Worm (Caenorhabditis elegans) whole organism, mixed stage, embryonic: Measurements from ENCODE around the gene Y53C12A.8.

Experiments
- M03D4.4 ChIP-seq: sonication (generic microtip); optimal IDR thresholded peaks from 2 replicates; lab custom pipeline; 2017; ENCODE audit warnings: mild to moderate bottlenecking, missing genetic modification characterization, missing compliant biosample characterization
- bed-3 ChIP-seq: fragments of 200-800 bp; sonication (Bioruptor generic); optimal IDR thresholded peaks from 3 replicates; lab custom pipeline; 2018; ENCODE audit warnings: mild to moderate bottlenecking, missing genetic modification characterization, moderate library complexity, missing compliant biosample characterization
- blmp-1 ChIP-seq: fragments of 150-350 bp; optimal IDR thresholded peaks from 2 replicates; lab custom pipeline; 2014; ENCODE audit warnings: missing biosample characterization, missing genetic modification characterization
- ceh-39 ChIP-seq: fragments of 150-350 bp; optimal IDR thresholded peaks from 2 replicates; lab custom pipeline; 2014; ENCODE audit warnings: missing biosample characterization, missing genetic modification characterization
- ceh-43 ChIP-seq: fragments of 200-800 bp; sonication (Bioruptor generic); optimal IDR thresholded peaks from 2 replicates; lab custom pipeline; 2018; ENCODE audit warnings: mild to moderate bottlenecking, missing genetic modification characterization, moderate library complexity, missing compliant biosample characterization
- ceh-83 ChIP-seq: fragments of 200-800 bp; sonication (Bioruptor generic); optimal IDR thresholded peaks from 2 replicates; lab custom pipeline; 2018; ENCODE audit warnings: mild to moderate bottlenecking, missing genetic modification characterization, missing compliant biosample characterization
- ces-1 ChIP-seq: fragments of 150-350 bp; optimal IDR thresholded peaks from 2 replicates; lab custom pipeline; 2014; ENCODE audit warnings: missing biosample characterization, missing genetic modification reagents, missing genetic modification characterization
- cnd-1 ChIP-seq: fragments of 200-800 bp; sonication (Bioruptor generic); optimal IDR thresholded peaks from 2 replicates; lab custom pipeline; 2018; ENCODE audit warnings: mild to moderate bottlenecking, missing genetic modification characterization, missing compliant biosample characterization
- drap-1 ChIP-seq: fragments of 200-800 bp; sonication (Bioruptor generic); optimal IDR thresholded peaks from 3 replicates; lab custom pipeline; 2018; ENCODE audit warnings: mild to moderate bottlenecking, missing genetic modification characterization, missing compliant biosample characterization
- elt-1 ChIP-seq: sonication (generic microtip); optimal IDR thresholded peaks from 2 replicates; lab custom pipeline; 2017; ENCODE audit warnings: missing genetic modification characterization, mild to moderate bottlenecking, missing compliant biosample characterization, antibody characterized with exemption, moderate library complexity, borderline replicate concordance; ENCODE audit not compliant: insufficient read depth
- flh-1 ChIP-seq: fragments of 200-800 bp; sonication (Bioruptor generic); optimal IDR thresholded peaks from 2 replicates; lab custom pipeline; 2018; ENCODE audit warnings: mild to moderate bottlenecking, missing genetic modification characterization, moderate library complexity, missing compliant biosample characterization
- hlh-1 ChIP-seq: fragments of 150-350 bp; optimal IDR thresholded peaks from 2 replicates; lab custom pipeline; 2014; ENCODE audit warnings: missing biosample characterization, missing genetic modification reagents, missing genetic modification characterization
- lin-13 ChIP-seq: fragments of 150-350 bp; optimal IDR thresholded peaks from 2 replicates; lab custom pipeline; 2014; ENCODE audit warnings: missing biosample characterization, missing genetic modification characterization
- lsy-2 ChIP-seq: fragments of 150-350 bp; optimal IDR thresholded peaks from 2 replicates; lab custom pipeline; 2014; ENCODE audit warnings: missing biosample characterization, missing genetic modification characterization
- mab-5 ChIP-seq: fragments of 150-350 bp; optimal IDR thresholded peaks from 2 replicates; lab custom pipeline; 2014; ENCODE audit warnings: missing biosample characterization, missing genetic modification characterization
- mep-1 ChIP-seq: fragments of 150-350 bp; optimal IDR thresholded peaks from 2 replicates; lab custom pipeline; 2017; ENCODE audit warnings: missing biosample characterization, missing genetic modification reagents, missing genetic modification characterization, inconsistent platforms
- mls-2 ChIP-seq: sonication (generic microtip); optimal IDR thresholded peaks from 2 replicates; lab custom pipeline; 2016; ENCODE audit warnings: mild to moderate bottlenecking, missing genetic modification characterization, moderate library complexity, missing compliant biosample characterization
- nhr-12 ChIP-seq: fragments of 150-350 bp; optimal IDR thresholded peaks from 2 replicates; lab custom pipeline; 2014; ENCODE audit warnings: missing biosample characterization, missing genetic modification characterization
- nhr-237 ChIP-seq: fragments of 150-350 bp; optimal IDR thresholded peaks from 2 replicates; lab custom pipeline; 2014; ENCODE audit warnings: missing biosample characterization, missing genetic modification characterization
- nhr-28 ChIP-seq: fragments of 150-350 bp; optimal IDR thresholded peaks from 2 replicates; lab custom pipeline; 2014; ENCODE audit warnings: missing biosample characterization, missing genetic modification characterization
- pha-4 ChIP-seq: fragments of 150-350 bp; optimal IDR thresholded peaks from 2 replicates; lab custom pipeline; 2018; ENCODE audit warnings: missing biosample characterization, missing genetic modification reagents, missing genetic modification characterization
- sem-2 ChIP-seq: fragments of 200-800 bp; sonication (Bioruptor generic); optimal IDR thresholded peaks from 2 replicates; lab custom pipeline; 2018; ENCODE audit warnings: mild to moderate bottlenecking, missing genetic modification characterization, missing compliant biosample characterization
- snpc-4 ChIP-seq: fragments of 150-350 bp; optimal IDR thresholded peaks from 2 replicates; lab custom pipeline; 2014; ENCODE audit warnings: missing biosample characterization, missing genetic modification characterization
- sptf-1 ChIP-seq: sonication (generic microtip); optimal IDR thresholded peaks from 2 replicates; lab custom pipeline; 2017; ENCODE audit warnings: mild to moderate bottlenecking, missing genetic modification characterization, moderate library complexity, missing compliant biosample characterization
- tbx-8 ChIP-seq: fragments of 200-800 bp; sonication (Bioruptor generic); optimal IDR thresholded peaks from 2 replicates; lab custom pipeline; 2018; ENCODE audit warnings: mild to moderate bottlenecking, missing genetic modification characterization, moderate library complexity, missing compliant biosample characterization
- unc-120 ChIP-seq: sonication (generic microtip); optimal IDR thresholded peaks from 2 replicates; lab custom pipeline; 2017; ENCODE audit warnings: missing genetic modification characterization, missing compliant biosample characterization; ENCODE audit not compliant: poor library complexity, severe bottlenecking
- unc-39 ChIP-seq: fragments of 150-350 bp; optimal IDR thresholded peaks from 2 replicates; lab custom pipeline; 2014; ENCODE audit warnings: missing biosample characterization, missing genetic modification characterization
- zip-8 ChIP-seq: fragments of 150-350 bp; optimal IDR thresholded peaks from 2 replicates; lab custom pipeline; 2014; ENCODE audit warnings: missing biosample characterization, missing genetic modification characterization
- ztf-11 ChIP-seq: fragments of 150-350 bp; optimal IDR thresholded peaks from 2 replicates; lab custom pipeline; 2014; ENCODE audit warnings: missing biosample characterization, missing genetic modification characterization

The Y53C12A.8 gene

DNA sequence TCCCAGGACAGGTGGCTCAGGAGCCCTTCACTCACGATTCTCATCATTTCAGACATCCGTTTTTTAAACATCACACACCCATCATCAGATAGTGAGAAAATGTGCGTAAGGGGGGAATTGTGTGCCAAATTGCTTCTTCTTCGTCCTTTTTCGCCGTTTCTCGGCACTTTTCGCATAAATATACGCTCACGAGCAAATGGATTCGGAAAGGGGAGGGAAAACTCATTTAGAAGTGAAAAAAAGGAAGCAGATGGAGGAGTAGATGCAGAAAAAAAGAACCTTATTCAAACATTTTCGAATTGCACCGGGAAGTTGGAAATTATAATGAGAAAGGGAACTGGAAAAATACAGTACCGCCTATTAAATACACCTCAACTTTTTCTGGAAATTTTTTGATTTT, 18.2 kb downstream of the Y53C12A.8 start:
- TF ChIP-seq pha-4 (tag; lab: Kevin White, UChicago) (no peak), ces-1 (GFP tag; lab: Kevin White, UChicago) (peak; percentile 1)
- TF ChIP-seq, all 35 proteins: peak for 1

DNA sequence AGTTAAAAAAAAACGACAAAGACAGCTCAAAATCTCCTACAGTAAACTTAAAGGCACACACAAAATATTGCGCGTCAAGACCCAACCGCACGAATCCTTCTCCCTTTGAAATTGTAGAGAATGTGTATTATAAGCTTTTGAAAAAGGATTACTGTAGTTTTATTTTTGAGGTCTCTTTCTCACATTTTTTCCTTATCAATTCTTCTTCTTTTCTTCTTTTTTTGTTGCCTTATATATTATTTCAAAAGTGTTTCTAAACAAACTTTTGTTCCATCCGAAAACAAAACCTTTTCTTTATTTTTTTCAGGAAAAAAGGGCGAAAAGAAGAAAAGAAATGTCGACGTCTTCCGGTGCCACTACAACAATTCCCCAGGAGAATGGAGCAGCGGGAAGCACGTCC, 19.8 kb downstream of the Y53C12A.8 start, which contains the start of gene ZK1320.13:
ZK1320.13 (plus strand) TSS at position 301 of the 400 bp plus-strand sequence.
- TF ChIP-seq flh-1 (no peak), nhr-237 (tag; lab: Kevin White, UChicago) (no peak), ztf-11 (tag; lab: Kevin White, UChicago) (no peak), ceh-39 (tag; lab: Kevin White, UChicago) (no peak), tbx-8 (no peak), M03D4.4 (tag; lab: Kevin White, UChicago) (no peak), nhr-12 (tag; lab: Kevin White, UChicago) (no peak), mab-5 (tag; lab: Kevin White, UChicago) (no peak), mls-2 (tag; lab: Kevin White, UChicago) (no peak)

DNA sequence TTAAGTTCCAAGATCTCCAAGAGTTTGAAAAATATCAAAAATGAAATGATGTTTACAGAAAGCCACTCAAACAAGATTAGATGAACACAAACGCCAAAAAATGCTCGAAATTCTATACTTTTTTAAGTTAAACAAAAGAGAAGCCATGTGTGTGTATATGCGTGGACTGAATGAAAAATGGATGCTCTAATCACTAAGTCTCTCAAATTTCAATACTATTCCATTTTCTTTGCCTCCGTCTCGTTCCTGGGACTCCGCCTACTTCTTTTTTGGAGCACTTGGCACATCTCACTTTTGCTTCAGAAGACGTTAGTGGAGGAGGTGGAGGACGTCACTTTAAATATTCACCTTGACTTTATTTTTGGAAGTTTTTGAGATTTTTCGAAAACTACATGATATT, 20.4 kb downstream of the Y53C12A.8 start:
- TF ChIP-seq ceh-83 (GFP tag; lab: Kevin White, UChicago) (no peak), cnd-1 (tag; lab: Kevin White, UChicago) (no peak), M03D4.4 (tag; lab: Kevin White, UChicago) (no peak), mep-1 (tag; lab: Kevin White, UChicago) (no peak), mab-5 (tag; lab: Kevin White, UChicago) (no peak), unc-120 (tag; lab: Kevin White, UChicago) (no peak), nhr-28 (tag; lab: Kevin White, UChicago) (no peak), hlh-1 (tag; lab: Kevin White, UChicago) (no peak), snpc-4 (tag; lab: Kevin White, UChicago) (no peak), unc-39 (no peak), elt-1 (tag; lab: Kevin White, UChicago) (no peak)

DNA sequence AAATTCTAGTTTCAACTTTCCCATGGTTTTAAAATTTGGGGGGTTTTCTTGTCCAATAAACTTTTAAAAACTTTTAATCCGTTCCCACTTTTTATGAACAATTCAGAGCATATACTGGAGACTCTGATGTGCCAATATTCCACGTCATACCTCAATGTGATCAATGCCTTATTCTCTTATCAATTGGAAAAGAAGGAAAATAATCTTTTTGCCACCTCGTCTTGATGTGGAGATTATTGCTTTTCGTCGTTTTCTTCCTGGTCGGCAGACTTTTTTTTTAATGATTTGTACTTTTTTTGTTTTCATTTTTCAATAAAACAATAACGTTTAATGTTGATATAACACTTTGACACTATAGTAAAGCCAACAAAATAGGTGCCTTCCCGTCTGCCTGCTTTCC, 22.8 kb downstream of the Y53C12A.8 start:
- TF ChIP-seq ztf-11 (tag; lab: Kevin White, UChicago) (no peak), ces-1 (GFP tag; lab: Kevin White, UChicago) (no peak), nhr-237 (tag; lab: Kevin White, UChicago) (no peak), mep-1 (tag; lab: Kevin White, UChicago) (no peak), lsy-2 (tag; lab: Kevin White, UChicago) (no peak), drap-1 (no peak), ceh-83 (GFP tag; lab: Kevin White, UChicago) (no peak), cnd-1 (tag; lab: Kevin White, UChicago) (no peak), lin-13 (tag; lab: Kevin White, UChicago) (no peak), pha-4 (tag; lab: Kevin White, UChicago) (no peak), blmp-1 (tag; lab: Kevin White, UChicago) (no peak), nhr-28 (tag; lab: Kevin White, UChicago) (no peak), unc-120 (tag; lab: Kevin White, UChicago) (no peak), sptf-1 (tag; lab: Kevin White, UChicago) (no peak)
- TF ChIP-seq, all 35 proteins: peak for 0

DNA sequence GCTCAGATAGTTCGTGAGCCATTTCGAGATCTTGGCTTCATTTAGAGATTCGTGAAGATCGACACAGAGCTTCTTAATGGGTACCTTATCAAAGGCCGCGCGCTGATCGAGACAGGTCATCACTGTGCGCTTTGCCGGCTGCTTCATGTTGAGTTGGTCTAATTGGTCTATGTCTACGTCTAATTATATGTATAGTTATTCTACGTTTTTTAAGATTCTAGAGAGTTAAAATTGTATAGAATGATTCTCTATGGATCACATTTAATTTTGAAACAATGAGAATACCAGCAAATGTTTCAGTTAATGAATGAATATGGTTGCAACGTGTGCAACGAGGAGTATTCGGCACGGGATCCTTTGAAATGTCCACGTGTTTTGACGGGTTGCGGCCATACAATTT, 25.6 kb downstream of the Y53C12A.8 start, which contains the start of gene arc-1:
arc-1 (plus strand) TSS at position 301 of the 400 bp plus-strand sequence.
- no peak for TF ChIP-seq ceh-43 (GFP tag; lab: Kevin White, UChicago)
- no peak for TF ChIP-seq sem-2 (GFP tag; lab: Kevin White, UChicago)
- no peak for TF ChIP-seq nhr-28 (tag; lab: Kevin White, UChicago)
- TF ChIP-seq nhr-237 (tag; lab: Kevin White, UChicago): no peak
- TF ChIP-seq ceh-83 (GFP tag; lab: Kevin White, UChicago): no peak
- no peak for TF ChIP-seq drap-1
- TF ChIP-seq unc-120 (tag; lab: Kevin White, UChicago): no peak
- no peak for TF ChIP-seq hlh-1 (tag; lab: Kevin White, UChicago)
- TF ChIP-seq zip-8 (tag; lab: Kevin White, UChicago): no peak
- TF ChIP-seq unc-39: no peak
- TF ChIP-seq lin-13 (tag; lab: Kevin White, UChicago): no peak
- TF ChIP-seq sptf-1 (tag; lab: Kevin White, UChicago): no peak
- TF ChIP-seq bed-3: no peak
